Worm (Caenorhabditis elegans) whole organism, mixed stage, embryonic: Measurements from ENCODE around the gene F55C10.5.

Experiments used
- blmp-1 ChIP-seq: fragments of 150-350 bp; optimal IDR thresholded peaks from 2 replicates; lab custom pipeline; 2014; ENCODE audit warnings: missing biosample characterization, missing genetic modification characterization
- nhr-237 ChIP-seq: fragments of 150-350 bp; optimal IDR thresholded peaks from 2 replicates; lab custom pipeline; 2014; ENCODE audit warnings: missing biosample characterization, missing genetic modification characterization
- nhr-28 ChIP-seq: fragments of 150-350 bp; optimal IDR thresholded peaks from 2 replicates; lab custom pipeline; 2014; ENCODE audit warnings: missing biosample characterization, missing genetic modification characterization
- sptf-1 ChIP-seq: sonication (generic microtip); optimal IDR thresholded peaks from 2 replicates; lab custom pipeline; 2017; ENCODE audit warnings: mild to moderate bottlenecking, missing genetic modification characterization, moderate library complexity, missing compliant biosample characterization
- unc-120 ChIP-seq: sonication (generic microtip); optimal IDR thresholded peaks from 2 replicates; lab custom pipeline; 2017; ENCODE audit warnings: missing genetic modification characterization, missing compliant biosample characterization; ENCODE audit not compliant: poor library complexity, severe bottlenecking
- unc-39 ChIP-seq: fragments of 150-350 bp; optimal IDR thresholded peaks from 2 replicates; lab custom pipeline; 2014; ENCODE audit warnings: missing biosample characterization, missing genetic modification characterization
- unc-62 ChIP-seq: fragments of 150-350 bp; optimal IDR thresholded peaks from 2 replicates; lab custom pipeline; 2014; ENCODE audit warnings: missing biosample characterization, missing genetic modification reagents, missing genetic modification characterization

DNA sequence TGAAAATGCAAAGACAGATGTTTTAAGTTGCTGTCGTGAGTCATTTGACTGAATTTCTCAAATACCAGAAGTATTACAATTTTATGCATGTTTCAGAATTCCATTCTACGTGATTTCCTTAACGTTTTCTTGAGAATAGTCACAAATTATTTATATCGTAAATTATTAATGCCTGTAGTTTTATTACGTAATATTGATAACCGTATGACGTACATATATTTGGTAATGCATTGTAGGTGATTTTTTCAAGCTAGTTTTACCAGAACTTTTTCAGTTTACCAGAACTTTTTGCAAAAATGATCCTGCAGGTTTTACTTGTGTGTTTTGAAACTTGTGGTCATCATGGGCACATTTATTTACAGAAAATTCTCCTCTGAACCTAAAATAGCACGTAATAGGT, 9.0 kb upstream of the F55C10.5 start:
- TF ChIP-seq unc-39 (tag; lab: Kevin White, UChicago) (no peak), blmp-1 (tag; lab: Kevin White, UChicago) (no peak), unc-120 (tag; lab: Kevin White, UChicago) (no peak), unc-62 (GFP tag; lab: Kevin White, UChicago) (no peak), sptf-1 (tag; lab: Kevin White, UChicago) (no peak), nhr-28 (no peak), nhr-237 (no peak)
